Fruit fly (Drosophila melanogaster): Measurements from ENCODE around the gene CG8534.

DNA sequence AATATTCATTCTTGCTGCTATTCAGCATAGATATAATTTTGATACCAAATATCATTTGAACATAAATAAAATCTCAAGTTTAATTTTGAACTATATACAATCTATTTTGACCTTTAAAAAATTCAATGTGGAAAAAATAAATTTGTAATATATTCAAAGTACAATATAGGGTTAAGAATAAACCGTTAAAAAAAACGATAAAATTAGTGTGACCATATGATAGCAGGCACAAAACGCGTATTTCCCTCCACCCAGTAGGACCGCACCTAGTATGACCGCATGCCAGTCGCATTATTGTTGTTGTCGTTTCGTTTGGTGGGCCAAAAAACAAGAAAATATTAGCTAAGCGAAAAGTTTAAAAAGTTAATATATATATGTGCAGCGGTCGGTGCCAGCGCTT, 19.5 kb upstream of the CG8534 start, which contains the start of gene CG8516:
- no peak for TF ChIP-seq CG4496 (GFP tag; IDR thresholded peaks at IDR 0.05)
- TF ChIP-seq D1 (tag; optimal IDR thresholded peaks at IDR 0.05), result no peak
- no peak for TF ChIP-seq CG10348 (GFP tag; IDR thresholded peaks at IDR 0.05)
- peak; percentile 20; the same call in 1 of the 2 replicates for TF ChIP-seq Ets98B (GFP tag; IDR thresholded peaks at IDR 0.05)
- no peak for TF ChIP-seq Snoo (tag; optimal IDR thresholded peaks at IDR 0.05)
- no peak for TF ChIP-seq CG14655 (GFP tag; optimal IDR thresholded peaks at IDR 0.05)
- TF ChIP-seq Pif1B (GFP tag; optimal IDR thresholded peaks at IDR 0.05), result no peak
- peak; percentile 11 for TF ChIP-seq EcR (GFP tag; optimal IDR thresholded peaks at IDR 0.05)
- TF ChIP-seq CG9948 (tag; optimal IDR thresholded peaks at IDR 0.05), result no peak
